Fruit fly (Drosophila melanogaster) whole organism, pupa: ENCODE measurements around the gene Cyp4s3.

Experiments used
- CG10348 ChIP-seq: fragments of 200-800 bp; sonication (Bioruptor generic); IDR thresholded peaks from 2 replicates; pipeline ENCODE4 v1.3.6; 2022; ENCODE audit warnings: missing biosample characterization, missing genetic modification characterization
- CG12605 ChIP-seq: fragments of 200-800 bp; sonication (Bioruptor generic); IDR thresholded peaks from 2 replicates; pipeline ENCODE4 v1.3.6; 2022; ENCODE audit warnings: missing biosample characterization, missing genetic modification characterization
- CG13204 ChIP-seq: fragments of 200-800 bp; sonication (Bioruptor generic); optimal IDR thresholded peaks from 2 replicates; lab custom pipeline; 2018; ENCODE audit warnings: missing biosample characterization, mild to moderate bottlenecking, missing genetic modification characterization, moderate library complexity
- CG14655 ChIP-seq: fragments of 200-800 bp; sonication (Bioruptor generic); optimal IDR thresholded peaks from 3 replicates; lab custom pipeline; 2017; ENCODE audit warnings: mild to moderate bottlenecking, missing biosample characterization, missing genetic modification reagents, missing genetic modification characterization
- CG17806 ChIP-seq: fragments of 200-800 bp; sonication (Bioruptor generic); optimal IDR thresholded peaks from 2 replicates; lab custom pipeline; 2018; ENCODE audit warnings: missing biosample characterization, mild to moderate bottlenecking, missing genetic modification characterization, moderate library complexity
- CG8159 ChIP-seq: fragments of 200-800 bp; sonication (Bioruptor generic); optimal IDR thresholded peaks from 3 replicates; lab custom pipeline; 2018; ENCODE audit warnings: missing biosample characterization, mild to moderate bottlenecking, missing genetic modification characterization, moderate library complexity
- CG8301 ChIP-seq: fragments of 200-800 bp; sonication (Bioruptor generic); optimal IDR thresholded peaks from 2 replicates; lab custom pipeline; 2018; ENCODE audit warnings: missing biosample characterization, mild to moderate bottlenecking, missing genetic modification characterization
- CG9948 ChIP-seq: fragments of 200-800 bp; sonication (Bioruptor generic); optimal IDR thresholded peaks from 2 replicates; lab custom pipeline; 2018; ENCODE audit warnings: missing biosample characterization, mild to moderate bottlenecking, missing genetic modification characterization, moderate library complexity
- EcR ChIP-seq: fragments of 200-800 bp; sonication (Bioruptor generic); optimal IDR thresholded peaks from 3 replicates; lab custom pipeline; 2019; ENCODE audit warnings: missing biosample characterization, missing genetic modification characterization, mild to moderate bottlenecking, moderate library complexity, missing genetic modification reagents
- Ets98B ChIP-seq: fragments of 200-800 bp; sonication (Bioruptor generic); IDR thresholded peaks from 2 replicates; pipeline ENCODE4 v1.3.6; 2022; ENCODE audit warnings: missing biosample characterization, missing genetic modification characterization
- Pif1A ChIP-seq: fragments of 200-800 bp; sonication (Bioruptor generic); optimal IDR thresholded peaks from 3 replicates; lab custom pipeline; 2016; ENCODE audit warnings: missing biosample characterization, missing genetic modification characterization
- fd96Ca ChIP-seq: fragments of 200-800 bp; sonication (Bioruptor generic); IDR thresholded peaks from 3 replicates; pipeline ENCODE4 v1.3.6; 2022; ENCODE audit warnings: missing biosample characterization, missing genetic modification characterization
- gl ChIP-seq: fragments of 200-800 bp; sonication (Bioruptor generic); optimal IDR thresholded peaks from 2 replicates; lab custom pipeline; 2018; ENCODE audit warnings: missing biosample characterization, mild to moderate bottlenecking, missing genetic modification characterization

- no peak for TF ChIP-seq EcR (GFP tag; lab: Kevin White, UChicago)
- TF ChIP-seq CG14655 (GFP tag; lab: Kevin White, UChicago) = no peak
- TF ChIP-seq CG8159 (tag; lab: Kevin White, UChicago) = no peak
- TF ChIP-seq CG13204 (GFP tag; lab: Kevin White, UChicago) = no peak
- TF ChIP-seq CG8301 (tag; lab: Kevin White, UChicago) = no peak
- no peak for TF ChIP-seq CG12605 (GFP tag; lab: Robert Waterston, UW)
- TF ChIP-seq fd96Ca (GFP tag; lab: Robert Waterston, UW) = no peak
- TF ChIP-seq Pif1A (GFP tag; lab: Kevin White, UChicago) = no peak
- TF ChIP-seq CG10348 (GFP tag; lab: Robert Waterston, UW) = no peak
- no peak for TF ChIP-seq Ets98B
- TF ChIP-seq CG17806 (tag; lab: Kevin White, UChicago) = no peak
- no peak for TF ChIP-seq CG9948 (tag; lab: Kevin White, UChicago)
- no peak for TF ChIP-seq gl (tag; lab: Kevin White, UChicago)
These were observed 20.9 kb upstream of the Cyp4s3 start for dm6 chrX:15137241-15137640.
